Fruit fly (Drosophila melanogaster) whole organism, embryonic: ENCODE data around the gene ss.

Source experiments
- Asciz ChIP-seq: fragments of 200-800 bp; sonication (Bioruptor generic); optimal IDR thresholded peaks from 2 replicates; lab custom pipeline; 2017; ENCODE audit warnings: missing biosample characterization, mild to moderate bottlenecking, missing genetic modification characterization, missing genetic modification reagents
- B-H1 ChIP-seq: fragments of 200-800 bp; sonication (Bioruptor generic); IDR thresholded peaks from 3 replicates; pipeline ENCODE4 v1.3.6; 2022; ENCODE audit warnings: missing biosample characterization, missing genetic modification characterization
- CG11456 ChIP-seq: fragments of 200-800 bp; sonication (Bioruptor generic); IDR thresholded peaks from 3 replicates; pipeline ENCODE4 v1.3.6; 2022; ENCODE audit warnings: missing biosample characterization, missing genetic modification characterization
- CG14050 ChIP-seq: fragments of 200-800 bp; sonication (Bioruptor generic); IDR thresholded peaks from 3 replicates; pipeline ENCODE4 v1.3.6; 2022; ENCODE audit warnings: missing biosample characterization, missing genetic modification characterization
- CG1529 ChIP-seq: fragments of 200-800 bp; sonication (Bioruptor generic); optimal IDR thresholded peaks from 3 replicates; lab custom pipeline; 2018; ENCODE audit warnings: missing biosample characterization, missing genetic modification characterization
- CG15514 ChIP-seq: fragments of 200-800 bp; sonication (Bioruptor generic); optimal IDR thresholded peaks from 3 replicates; lab custom pipeline; 2017; ENCODE audit warnings: missing biosample characterization, missing genetic modification characterization, mild to moderate bottlenecking, moderate library complexity, missing genetic modification reagents
- CG2120 ChIP-seq: fragments of 200-800 bp; sonication (Bioruptor generic); optimal IDR thresholded peaks from 3 replicates; lab custom pipeline; 2016; ENCODE audit warnings: missing biosample characterization, missing genetic modification characterization
- CG3995 ChIP-seq: fragments of 200-800 bp; sonication (Bioruptor generic); optimal IDR thresholded peaks from 3 replicates; lab custom pipeline; 2016; ENCODE audit warnings: missing biosample characterization, missing genetic modification characterization
- CG4707 ChIP-seq: fragments of 200-800 bp; sonication (Bioruptor generic); optimal IDR thresholded peaks from 2 replicates; lab custom pipeline; 2018; ENCODE audit warnings: missing biosample characterization, mild to moderate bottlenecking, missing genetic modification characterization, moderate library complexity
- CG7556 ChIP-seq: fragments of 200-800 bp; sonication (Bioruptor generic); optimal IDR thresholded peaks from 2 replicates; lab custom pipeline; 2017; ENCODE audit warnings: missing biosample characterization, mild to moderate bottlenecking, missing genetic modification characterization
- CG8924 ChIP-seq: fragments of 200-800 bp; optimal IDR thresholded peaks from 3 replicates; lab custom pipeline; 2019; ENCODE audit warnings: missing biosample characterization, mild to moderate bottlenecking, missing genetic modification characterization, moderate library complexity
- CG9797 ChIP-seq: fragments of 200-800 bp; sonication (Bioruptor generic); optimal IDR thresholded peaks from 3 replicates; lab custom pipeline; 2018; ENCODE audit warnings: missing biosample characterization, mild to moderate bottlenecking, missing genetic modification characterization
- CG9932 ChIP-seq: fragments of 200-800 bp; sonication (Bioruptor generic); IDR thresholded peaks from 2 replicates; pipeline ENCODE4 v1.3.6; 2022; ENCODE audit warnings: missing biosample characterization, missing genetic modification characterization
- CTCF ChIP-seq: fragments of 200-800 bp; sonication (Bioruptor generic); optimal IDR thresholded peaks from 2 replicates; lab custom pipeline; 2017; ENCODE audit warnings: missing biosample characterization, mild to moderate bottlenecking, missing genetic modification characterization, moderate library complexity
- Drgx ChIP-seq: fragments of 200-800 bp; sonication (Bioruptor generic); IDR thresholded peaks from 2 replicates; pipeline ENCODE4 v1.3.6; 2022; ENCODE audit warnings: missing biosample characterization, missing genetic modification characterization
- E2f2 ChIP-seq: fragments of 200-800 bp; sonication (Bioruptor generic); IDR thresholded peaks from 2 replicates; pipeline ENCODE4 v1.3.6; 2022; ENCODE audit warnings: missing biosample characterization, missing genetic modification characterization
- Fer1 ChIP-seq: fragments of 200-800 bp; sonication (Bioruptor generic); optimal IDR thresholded peaks from 2 replicates; lab custom pipeline; 2017; ENCODE audit warnings: missing biosample characterization, mild to moderate bottlenecking, missing genetic modification characterization
- HLH3B ChIP-seq: fragments of 200-800 bp; sonication (Bioruptor generic); IDR thresholded peaks from 2 replicates; pipeline ENCODE4 v1.3.6; 2022; ENCODE audit warnings: missing biosample characterization, missing genetic modification characterization
- Hand ChIP-seq: fragments of 200-800 bp; sonication (Bioruptor generic); optimal IDR thresholded peaks from 2 replicates; lab custom pipeline; 2017; ENCODE audit warnings: mild to moderate bottlenecking, missing biosample characterization, missing genetic modification reagents, missing genetic modification characterization
- Lhr ChIP-seq: fragments of 200-800 bp; sonication (Bioruptor generic); optimal IDR thresholded peaks from 3 replicates; lab custom pipeline; 2017; ENCODE audit warnings: mild to moderate bottlenecking, missing biosample characterization, missing genetic modification reagents, missing genetic modification characterization
- Mad ChIP-seq: fragments of 200-800 bp; sonication (Bioruptor generic); optimal IDR thresholded peaks from 2 replicates; lab custom pipeline; 2016; ENCODE audit warnings: missing biosample characterization, missing genetic modification characterization
- Oaz ChIP-seq: fragments of 200-800 bp; sonication (Bioruptor generic); IDR thresholded peaks from 2 replicates; pipeline ENCODE4 v1.3.6; 2022; ENCODE audit warnings: missing biosample characterization, missing genetic modification characterization
- Rx ChIP-seq: fragments of 200-800 bp; sonication (Bioruptor generic); IDR thresholded peaks from 2 replicates; pipeline ENCODE4 v1.3.6; 2022; ENCODE audit warnings: missing biosample characterization, missing genetic modification characterization
- Spps ChIP-seq: fragments of 200-800 bp; sonication (Bioruptor generic); optimal IDR thresholded peaks from 2 replicates; lab custom pipeline; 2018; ENCODE audit warnings: missing biosample characterization, mild to moderate bottlenecking, missing genetic modification characterization
- Xbp1 ChIP-seq: fragments of 200-800 bp; sonication (Bioruptor generic); optimal IDR thresholded peaks from 3 replicates; lab custom pipeline; 2016; ENCODE audit warnings: missing biosample characterization, mild to moderate bottlenecking, missing genetic modification characterization
- ac ChIP-seq: fragments of 200-800 bp; sonication (Bioruptor generic); optimal IDR thresholded peaks from 3 replicates; lab custom pipeline; 2017; ENCODE audit warnings: missing biosample characterization, mild to moderate bottlenecking, missing genetic modification characterization
- ash1 ChIP-seq: fragments of 200-800 bp; sonication (Bioruptor generic); optimal IDR thresholded peaks from 2 replicates; lab custom pipeline; 2018; ENCODE audit warnings: missing biosample characterization, mild to moderate bottlenecking, missing genetic modification characterization
- ato ChIP-seq: fragments of 200-800 bp; sonication (Bioruptor generic); IDR thresholded peaks from 2 replicates; pipeline ENCODE4 v1.3.6; 2022; ENCODE audit warnings: missing biosample characterization, missing genetic modification characterization; ENCODE audit not compliant: partially characterized antibody
- bbx ChIP-seq: fragments of 200-800 bp; sonication (Bioruptor generic); IDR thresholded peaks from 2 replicates; pipeline ENCODE4 v1.3.6; 2022; ENCODE audit warnings: missing biosample characterization, missing genetic modification characterization; ENCODE audit not compliant: partially characterized antibody
- cg ChIP-seq: fragments of 200-800 bp; sonication (Bioruptor generic); optimal IDR thresholded peaks from 3 replicates; lab custom pipeline; 2019; ENCODE audit warnings: missing biosample characterization, mild to moderate bottlenecking, missing genetic modification characterization, moderate library complexity
- chinmo ChIP-seq: fragments of 200-800 bp; sonication (Bioruptor generic); IDR thresholded peaks from 4 replicates; pipeline ENCODE4 v1.3.6; 2022; ENCODE audit warnings: missing biosample characterization, missing genetic modification characterization; ENCODE audit not compliant: partially characterized antibody
- cwo ChIP-seq: fragments of 200-800 bp; sonication (Bioruptor generic); optimal IDR thresholded peaks from 3 replicates; lab custom pipeline; 2017; ENCODE audit warnings: missing biosample characterization, missing genetic modification characterization, mild to moderate bottlenecking, moderate library complexity, missing genetic modification reagents
- ewg ChIP-seq: fragments of 200-800 bp; sonication (Bioruptor generic); optimal IDR thresholded peaks from 3 replicates; lab custom pipeline; 2017; ENCODE audit warnings: mild to moderate bottlenecking, missing biosample characterization, missing genetic modification reagents, missing genetic modification characterization
- eyg ChIP-seq: fragments of 200-800 bp; sonication (Bioruptor generic); optimal IDR thresholded peaks from 3 replicates; lab custom pipeline; 2016; ENCODE audit warnings: missing biosample characterization, missing genetic modification characterization
- fru ChIP-seq: fragments of >200 bp; optimal IDR thresholded peaks from 2 replicates; lab custom pipeline; 2017
- gfzf ChIP-seq: fragments of 200-800 bp; sonication (Bioruptor generic); optimal IDR thresholded peaks from 2 replicates; lab custom pipeline; 2016; ENCODE audit warnings: missing biosample characterization, mild to moderate bottlenecking, missing genetic modification characterization, moderate library complexity
- gsb ChIP-seq: fragments of 200-800 bp; sonication (Bioruptor generic); IDR thresholded peaks from 2 replicates; pipeline ENCODE4 v1.3.6; 2022; ENCODE audit warnings: missing biosample characterization, missing genetic modification characterization
- lilli ChIP-seq: fragments of 200-800 bp; sonication (Bioruptor generic); optimal IDR thresholded peaks from 3 replicates; lab custom pipeline; 2016; ENCODE audit warnings: missing biosample characterization, missing genetic modification characterization
- lola ChIP-seq, 3 experiments: fragments of >200 bp in 2 of 3; fragments of 200-800 bp in 1 of 3; sonication (Bioruptor generic) in 1 of 3; optimal IDR thresholded peaks; 2 replicates each; lab custom pipeline; 2017 to 2019; ENCODE audit warnings: missing biosample characterization in 3 of 3, missing genetic modification characterization in 3 of 3, mild to moderate bottlenecking in 1 of 3, moderate library complexity in 1 of 3
- mld ChIP-seq: fragments of 200-800 bp; sonication (Bioruptor generic); IDR thresholded peaks from 3 replicates; pipeline ENCODE4 v1.3.6; 2022; ENCODE audit warnings: missing biosample characterization, missing genetic modification characterization; ENCODE audit not compliant: partially characterized antibody
- nerfin-1 ChIP-seq: fragments of 200-800 bp; sonication (Bioruptor generic); optimal IDR thresholded peaks from 3 replicates; lab custom pipeline; 2019; ENCODE audit warnings: missing biosample characterization, mild to moderate bottlenecking, missing genetic modification characterization, moderate library complexity
- nerfin-2 ChIP-seq: fragments of 200-800 bp; sonication (Bioruptor generic); IDR thresholded peaks from 2 replicates; pipeline ENCODE4 v1.3.6; 2022; ENCODE audit warnings: missing biosample characterization, missing genetic modification characterization; ENCODE audit not compliant: partially characterized antibody
- pita ChIP-seq: fragments of 200-800 bp; sonication (Bioruptor generic); optimal IDR thresholded peaks from 2 replicates; lab custom pipeline; 2017; ENCODE audit warnings: missing biosample characterization, mild to moderate bottlenecking, missing genetic modification characterization
- salm ChIP-seq: fragments of 200-800 bp; sonication (Bioruptor generic); optimal IDR thresholded peaks from 2 replicates; lab custom pipeline; 2018; ENCODE audit warnings: missing biosample characterization, mild to moderate bottlenecking, missing genetic modification characterization
- schlank ChIP-seq: fragments of 200-800 bp; sonication (Bioruptor generic); optimal IDR thresholded peaks from 2 replicates; lab custom pipeline; 2018; ENCODE audit warnings: missing biosample characterization, mild to moderate bottlenecking, missing genetic modification characterization
- slou ChIP-seq: fragments of 200-800 bp; sonication (Bioruptor generic); optimal IDR thresholded peaks from 3 replicates; lab custom pipeline; 2016; ENCODE audit warnings: missing biosample characterization, missing genetic modification characterization
- sr ChIP-seq: fragments of 200-800 bp; sonication (Bioruptor generic); IDR thresholded peaks from 3 replicates; pipeline ENCODE4 v1.3.6; 2022; ENCODE audit warnings: missing biosample characterization, missing genetic modification characterization
- tna ChIP-seq: fragments of 200-800 bp; sonication (Bioruptor generic); IDR thresholded peaks from 2 replicates; pipeline ENCODE4 v1.3.6; 2022; ENCODE audit warnings: missing biosample characterization, missing genetic modification characterization; ENCODE audit not compliant: partially characterized antibody
- vfl ChIP-seq: fragments of 200-800 bp; sonication (Bioruptor generic); optimal IDR thresholded peaks from 2 replicates; lab custom pipeline; 2016; ENCODE audit warnings: missing biosample characterization, missing genetic modification characterization
- wor ChIP-seq: fragments of 200-800 bp; sonication (Bioruptor generic); IDR thresholded peaks from 2 replicates; pipeline ENCODE4 v1.3.6; 2022; ENCODE audit warnings: missing biosample characterization, missing genetic modification characterization
- zen2 ChIP-seq: fragments of 200-800 bp; sonication (Bioruptor generic); IDR thresholded peaks from 3 replicates; pipeline ENCODE4 v1.3.6; 2022; ENCODE audit warnings: missing biosample characterization, missing genetic modification characterization; ENCODE audit not compliant: partially characterized antibody
- zf30C ChIP-seq: fragments of 200-800 bp; sonication (Bioruptor generic); optimal IDR thresholded peaks from 3 replicates; lab custom pipeline; 2018; ENCODE audit warnings: missing biosample characterization, mild to moderate bottlenecking, missing genetic modification characterization

ss gene

dm6 chr3R:16337053-16337385 is 66.5 kb downstream of the ss start (continued):
- no peak for TF ChIP-seq B-H1
- peak; percentile 98 for TF ChIP-seq zf30C (GFP tag; lab: Kevin White, UChicago)
- no peak for TF ChIP-seq zen2 (GFP tag; lab: Robert Waterston, UW)
- TF ChIP-seq CG9797 (GFP tag; lab: Kevin White, UChicago) = no peak
- no peak for TF ChIP-seq CG14050
- 0 out of 2 replicates have a peak, but pooled peaks have one; percentile 20 for TF ChIP-seq wor (GFP tag; lab: Robert Waterston, UW)
- peak; percentile 56 for TF ChIP-seq lilli (GFP tag; lab: Kevin White, UChicago)
- TF ChIP-seq CG7556 = no peak
- no peak for TF ChIP-seq ash1 (GFP tag; lab: Kevin White, UChicago)
- no peak for TF ChIP-seq gfzf (GFP tag; lab: Kevin White, UChicago)
- TF ChIP-seq CG4707 (GFP tag; lab: Kevin White, UChicago) = no peak
- peak; percentile 76 for TF ChIP-seq CG8924
- no peak for TF ChIP-seq slou (GFP tag; lab: Kevin White, UChicago)
- TF ChIP-seq nerfin-1 (tag; lab: Kevin White, UChicago) = no peak
- TF ChIP-seq lola (GFP tag; optimal IDR thresholded peaks at IDR 0.05; lab: Kevin White, UChicago) = peak in 1 of 3 experiments; percentile 81
- TF ChIP-seq Spps (tag; lab: Kevin White, UChicago) = peak; percentile 78
- TF ChIP-seq CG3995 (GFP tag; lab: Kevin White, UChicago) = no peak
- TF ChIP-seq mld (GFP tag; lab: Robert Waterston, UW) = no peak
- TF ChIP-seq cg (GFP tag; lab: Kevin White, UChicago) = no peak
- no peak for TF ChIP-seq CG11456 (GFP tag; lab: Robert Waterston, UW)
- no peak for TF ChIP-seq CG2120 (GFP tag; lab: Kevin White, UChicago)
- TF ChIP-seq eyg = no peak
- TF ChIP-seq CG1529 (GFP tag; lab: Kevin White, UChicago) = peak; percentile 2
- TF ChIP-seq E2f2 = 0 out of 2 replicates have a peak, but pooled peaks have one; percentile 17
- TF ChIP-seq Fer1 (GFP tag; lab: Kevin White, UChicago) = no peak
- TF ChIP-seq Hand (GFP tag; lab: Kevin White, UChicago) = no peak
- no peak for TF ChIP-seq schlank (tag; lab: Kevin White, UChicago)
- TF ChIP-seq fru (lab: Kevin White, UChicago) = no peak
- TF ChIP-seq Asciz = peak; percentile 33
- TF ChIP-seq sr (GFP tag; lab: Robert Waterston, UW) = no peak
- no peak for TF ChIP-seq ato
- TF ChIP-seq tna (GFP tag; lab: Robert Waterston, UW) = no peak
- no peak for TF ChIP-seq CG9932 (GFP tag; lab: Robert Waterston, UW)
- no peak for TF ChIP-seq pita (GFP tag; lab: Kevin White, UChicago)
- TF ChIP-seq Mad = no peak
- no peak for TF ChIP-seq CTCF (GFP tag; lab: Kevin White, UChicago)
- TF ChIP-seq HLH3B (GFP tag; lab: Robert Waterston, UW) = peak; percentile 36; the same call in 1 of the 2 replicates
- TF ChIP-seq nerfin-2 (GFP tag; lab: Robert Waterston, UW) = no peak
- peak; percentile 91 for TF ChIP-seq ac (GFP tag; lab: Kevin White, UChicago)
- no peak for TF ChIP-seq chinmo (GFP tag; lab: Robert Waterston, UW)
- TF ChIP-seq Xbp1 = peak; percentile 40
- TF ChIP-seq ewg (GFP tag; lab: Kevin White, UChicago) = no peak
- TF ChIP-seq cwo (GFP tag; lab: Kevin White, UChicago) = no peak
- TF ChIP-seq Rx (GFP tag; lab: Robert Waterston, UW) = peak; percentile 46; the same call in 1 of the 2 replicates
- no peak for TF ChIP-seq salm (tag; lab: Kevin White, UChicago)
- TF ChIP-seq Lhr (GFP tag; lab: Kevin White, UChicago) = no peak
- TF ChIP-seq gsb (GFP tag; lab: Robert Waterston, UW) = no peak
- TF ChIP-seq Oaz (GFP tag; lab: Robert Waterston, UW) = no peak
- no peak for TF ChIP-seq bbx (GFP tag; lab: Robert Waterston, UW)
- no peak for TF ChIP-seq vfl
- TF ChIP-seq CG15514 (GFP tag; lab: Kevin White, UChicago) = no peak
- TF ChIP-seq Drgx (GFP tag; lab: Robert Waterston, UW) = peak; percentile 51; the same call in 1 of the 2 replicates
